Worm (Caenorhabditis elegans) whole organism, L4 larva: ENCODE results near the gene unc-79.

ENCODE experiments used
- D1046.2 ChIP-seq: fragments of 200-800 bp; sonication (Bioruptor generic); IDR thresholded peaks from 2 replicates; pipeline ENCODE4 v1.3.6; 2022; ENCODE audit warnings: missing genetic modification characterization, missing compliant biosample characterization
- F26F4.8 ChIP-seq: fragments of 200-800 bp; sonication (Bioruptor generic); conservative IDR thresholded peaks from 2 replicates; pipeline ENCODE4 v1.3.6; 2022; ENCODE audit warnings: missing genetic modification characterization, missing compliant biosample characterization
- R02D3.7 ChIP-seq: fragments of 150-350 bp; sonication (generic microtip); optimal IDR thresholded peaks from 3 replicates; lab custom pipeline; 2014; ENCODE audit warnings: missing biosample characterization, missing genetic modification characterization
- T20F7.1 ChIP-seq: fragments of 200-800 bp; sonication (Bioruptor generic); optimal IDR thresholded peaks from 2 replicates; lab custom pipeline; 2018; ENCODE audit warnings: mild to moderate bottlenecking, missing genetic modification characterization, missing compliant biosample characterization
- Y105C5A.15 ChIP-seq: fragments of 200-800 bp; sonication (Bioruptor generic); IDR thresholded peaks from 2 replicates; pipeline ENCODE4 v1.3.6; 2022; ENCODE audit warnings: missing genetic modification characterization, missing compliant biosample characterization
- Y5F2A.4 ChIP-seq: fragments of 200-800 bp; sonication (Bioruptor generic); optimal IDR thresholded peaks from 2 replicates; lab custom pipeline; 2018; ENCODE audit warnings: mild to moderate bottlenecking, missing genetic modification characterization, missing compliant biosample characterization
- ama-1 ChIP-seq: fragments of 150-350 bp; optimal IDR thresholded peaks from 2 replicates; lab custom pipeline; 2014; ENCODE audit warnings: inconsistent platforms, mixed read lengths
- attf-4 ChIP-seq: sonication (generic microtip); optimal IDR thresholded peaks from 3 replicates; lab custom pipeline; 2017; ENCODE audit warnings: missing biosample characterization, missing genetic modification characterization
- ceh-20 ChIP-seq: fragments of 200-800 bp; sonication (Bioruptor generic); IDR thresholded peaks from 2 replicates; pipeline ENCODE4 v1.3.6; 2022; ENCODE audit warnings: missing genetic modification reagents, missing genetic modification characterization, missing compliant biosample characterization
- ceh-44 ChIP-seq: fragments of 200-800 bp; sonication (Bioruptor generic); IDR thresholded peaks from 2 replicates; pipeline ENCODE4 v1.3.6; 2022; ENCODE audit warnings: missing genetic modification reagents, missing genetic modification characterization, missing compliant biosample characterization
- cey-2 ChIP-seq: sonication (generic microtip); optimal IDR thresholded peaks from 3 replicates; lab custom pipeline; 2017; ENCODE audit warnings: missing genetic modification characterization, mild to moderate bottlenecking, missing compliant biosample characterization, antibody characterized with exemption, borderline replicate concordance; ENCODE audit not compliant: insufficient read depth
- ctbp-1 ChIP-seq: fragments of 200-800 bp; sonication (Bioruptor generic); IDR thresholded peaks from 2 replicates; pipeline ENCODE4 v1.3.6; 2022; ENCODE audit warnings: missing genetic modification reagents, missing genetic modification characterization, missing compliant biosample characterization
- dmd-6 ChIP-seq: fragments of 200-800 bp; sonication (Bioruptor generic); IDR thresholded peaks from 2 replicates; pipeline ENCODE4 v1.3.6; 2022; ENCODE audit warnings: missing genetic modification reagents, missing genetic modification characterization, missing compliant biosample characterization
- dmd-9 ChIP-seq: fragments of 200-800 bp; sonication (Bioruptor generic); IDR thresholded peaks from 2 replicates; pipeline ENCODE4 v1.3.6; 2022; ENCODE audit warnings: missing genetic modification reagents, missing genetic modification characterization, missing compliant biosample characterization
- dpl-1 ChIP-seq: fragments of 150-350 bp; optimal IDR thresholded peaks from 2 replicates; lab custom pipeline; 2014; ENCODE audit warnings: missing biosample characterization, missing genetic modification reagents, missing genetic modification characterization
- duxl-1 ChIP-seq: sonication (generic microtip); optimal IDR thresholded peaks from 2 replicates; lab custom pipeline; 2016; ENCODE audit warnings: mild to moderate bottlenecking, missing genetic modification characterization, moderate library complexity, missing compliant biosample characterization; ENCODE audit not compliant: poor library complexity
- dve-1 ChIP-seq: sonication (generic microtip); optimal IDR thresholded peaks from 2 replicates; lab custom pipeline; 2017; ENCODE audit warnings: antibody characterized with exemption, mild to moderate bottlenecking, missing genetic modification characterization, missing compliant biosample characterization; ENCODE audit not compliant: insufficient read depth
- fkh-10 ChIP-seq: fragments of 150-350 bp; optimal IDR thresholded peaks from 2 replicates; lab custom pipeline; 2014; ENCODE audit warnings: missing biosample characterization, missing genetic modification reagents, missing genetic modification characterization
- fos-1 ChIP-seq: fragments of 150-350 bp; optimal IDR thresholded peaks from 2 replicates; lab custom pipeline; 2014; ENCODE audit warnings: missing biosample characterization, missing genetic modification characterization
- hif-1 ChIP-seq, 2 experiments: sonication (generic microtip); optimal IDR thresholded peaks; 2 replicates each; lab custom pipeline; 2016 to 2017; ENCODE audit warnings: missing compliant biosample characterization in 2 of 2, missing genetic modification characterization in 2 of 2, missing genetic modification reagents in 2 of 2, missing genotype in 2 of 2, mild to moderate bottlenecking in 1 of 2
- lim-7 ChIP-seq: fragments of 200-800 bp; sonication (Bioruptor generic); IDR thresholded peaks from 2 replicates; pipeline ENCODE4 v1.3.6; 2022; ENCODE audit warnings: missing genetic modification characterization, missing compliant biosample characterization
- lin-29 ChIP-seq: fragments of 200-800 bp; sonication (Bioruptor generic); IDR thresholded peaks from 2 replicates; pipeline ENCODE4 v1.3.6; 2022; ENCODE audit warnings: missing genetic modification reagents, missing genetic modification characterization, missing compliant biosample characterization
- lin-38 ChIP-seq: fragments of 200-800 bp; sonication (Bioruptor generic); IDR thresholded peaks from 2 replicates; pipeline ENCODE4 v1.3.6; 2022; ENCODE audit warnings: missing genetic modification reagents, missing genetic modification characterization, missing compliant biosample characterization
- lin-39 ChIP-seq: fragments of 150-350 bp; optimal IDR thresholded peaks from 2 replicates; lab custom pipeline; 2014; ENCODE audit warnings: missing biosample characterization, missing genetic modification reagents, missing genetic modification characterization
- lsy-2 ChIP-seq, 2 experiments: fragments of 150-350 bp in 1 of 2; sonication (generic microtip) in 1 of 2; optimal IDR thresholded peaks; 2 replicates each; lab custom pipeline; 2014 to 2017; ENCODE audit warnings: missing biosample characterization in 2 of 2, missing genetic modification characterization in 2 of 2
- mdl-1 ChIP-seq, 2 experiments: fragments of 150-350 bp in 1 of 2; sonication (generic microtip) in 1 of 2; optimal IDR thresholded peaks; 2 replicates each; lab custom pipeline; 2014 to 2017; ENCODE audit warnings: missing biosample characterization in 2 of 2, missing genetic modification characterization in 2 of 2
- mdt-29 ChIP-seq: fragments of 200-800 bp; sonication (Bioruptor generic); IDR thresholded peaks from 2 replicates; pipeline ENCODE4 v1.3.6; 2022; ENCODE audit warnings: missing genetic modification reagents, missing genetic modification characterization, missing compliant biosample characterization
- mxl-3 ChIP-seq: fragments of 200-800 bp; sonication (Bioruptor generic); optimal IDR thresholded peaks from 2 replicates; lab custom pipeline; 2018; ENCODE audit warnings: mild to moderate bottlenecking, missing genetic modification characterization, missing compliant biosample characterization
- nhr-111 ChIP-seq: fragments of 200-800 bp; sonication (Bioruptor generic); optimal IDR thresholded peaks from 2 replicates; lab custom pipeline; 2018; ENCODE audit warnings: mild to moderate bottlenecking, missing genetic modification characterization, missing compliant biosample characterization
- nhr-25 ChIP-seq: sonication (generic microtip); optimal IDR thresholded peaks from 2 replicates; lab custom pipeline; 2017; ENCODE audit warnings: missing genetic modification characterization, mild to moderate bottlenecking, missing compliant biosample characterization, antibody characterized with exemption, moderate library complexity, borderline replicate concordance; ENCODE audit not compliant: insufficient read depth
- nhr-41 ChIP-seq: fragments of 200-800 bp; sonication (Bioruptor generic); IDR thresholded peaks from 2 replicates; pipeline ENCODE4 v1.3.6; 2022; ENCODE audit warnings: missing genetic modification reagents, missing genetic modification characterization, missing compliant biosample characterization
- nhr-48 ChIP-seq: sonication (generic microtip); optimal IDR thresholded peaks from 2 replicates; lab custom pipeline; 2016; ENCODE audit warnings: mild to moderate bottlenecking, missing genetic modification characterization, missing compliant biosample characterization
- nhr-76 ChIP-seq: fragments of 150-350 bp; optimal IDR thresholded peaks from 2 replicates; lab custom pipeline; 2014; ENCODE audit warnings: missing biosample characterization, missing genetic modification characterization
- nhr-77 ChIP-seq: fragments of 150-350 bp; optimal IDR thresholded peaks from 2 replicates; lab custom pipeline; 2014; ENCODE audit warnings: missing biosample characterization, missing genetic modification characterization
- php-3 ChIP-seq: fragments of 200-800 bp; sonication (Bioruptor generic); IDR thresholded peaks from 2 replicates; pipeline ENCODE4 v1.3.6; 2022; ENCODE audit warnings: missing genetic modification reagents, missing genetic modification characterization, missing compliant biosample characterization
- rbr-2 ChIP-seq: sonication (generic microtip); optimal IDR thresholded peaks from 2 replicates; lab custom pipeline; 2016; ENCODE audit warnings: missing genotype, missing genetic modification characterization, missing compliant biosample characterization
- saeg-2 ChIP-seq: fragments of 200-800 bp; sonication (Bioruptor generic); IDR thresholded peaks from 2 replicates; pipeline ENCODE4 v1.3.6; 2022; ENCODE audit warnings: missing genetic modification reagents, missing genetic modification characterization, missing compliant biosample characterization
- snpc-1.2 ChIP-seq: fragments of 200-800 bp; sonication (Bioruptor generic); IDR thresholded peaks from 2 replicates; pipeline ENCODE4 v1.3.6; 2022; ENCODE audit warnings: missing genetic modification reagents, missing genetic modification characterization, missing compliant biosample characterization
- snpc-4 ChIP-seq: fragments of 150-350 bp; optimal IDR thresholded peaks from 2 replicates; lab custom pipeline; 2014; ENCODE audit warnings: missing biosample characterization, missing genetic modification characterization
- spr-1 ChIP-seq: sonication (generic microtip); optimal IDR thresholded peaks from 2 replicates; lab custom pipeline; 2016; ENCODE audit warnings: mild to moderate bottlenecking, missing genetic modification characterization, missing compliant biosample characterization
- spr-3 ChIP-seq: fragments of 200-800 bp; sonication (Bioruptor generic); optimal IDR thresholded peaks from 2 replicates; lab custom pipeline; 2018; ENCODE audit warnings: mild to moderate bottlenecking, missing genetic modification characterization, missing compliant biosample characterization
- tag-97 ChIP-seq: fragments of 200-800 bp; sonication (Bioruptor generic); IDR thresholded peaks from 2 replicates; pipeline ENCODE4 v1.3.6; 2022; ENCODE audit warnings: missing genetic modification characterization, missing compliant biosample characterization
- tra-1 ChIP-seq: fragments of 200-800 bp; sonication (Bioruptor generic); IDR thresholded peaks from 2 replicates; pipeline ENCODE4 v1.3.6; 2022; ENCODE audit warnings: missing genetic modification reagents, missing genetic modification characterization, missing compliant biosample characterization
- unc-39 ChIP-seq: sonication (generic microtip); optimal IDR thresholded peaks from 2 replicates; lab custom pipeline; 2017; ENCODE audit warnings: missing biosample characterization, missing genetic modification characterization
- unc-62 ChIP-seq, 3 experiments: fragments of 150-350 bp in 1 of 3; sonication (generic microtip); optimal IDR thresholded peaks in 2 of 3; peaks in 1 of 3; 1 replicate in 1 of 3; 2 replicates in 2 of 3; lab custom pipeline; 2014 to 2017; ENCODE audit warnings: missing biosample characterization in 3 of 3, missing genetic modification characterization in 3 of 3, missing genetic modification reagents in 3 of 3, missing genotype in 1 of 3
- zag-1 ChIP-seq: fragments of 150-350 bp; optimal IDR thresholded peaks from 2 replicates; lab custom pipeline; 2014; ENCODE audit warnings: missing biosample characterization, missing genetic modification characterization
- zfp-2 ChIP-seq: sonication (generic microtip); optimal IDR thresholded peaks from 2 replicates; lab custom pipeline; 2016; ENCODE audit warnings: mild to moderate bottlenecking, missing genetic modification characterization, missing compliant biosample characterization
- zfp-3 ChIP-seq: fragments of 200-800 bp; sonication (Bioruptor generic); conservative IDR thresholded peaks from 2 replicates; pipeline ENCODE4 v1.3.6; 2022; ENCODE audit warnings: missing genetic modification reagents, missing genetic modification characterization, missing compliant biosample characterization
- zip-11 ChIP-seq: fragments of 200-800 bp; sonication (Bioruptor generic); IDR thresholded peaks from 2 replicates; pipeline ENCODE4 v1.3.6; 2022; ENCODE audit warnings: missing genetic modification characterization, missing compliant biosample characterization

The unc-79 gene

DNA sequence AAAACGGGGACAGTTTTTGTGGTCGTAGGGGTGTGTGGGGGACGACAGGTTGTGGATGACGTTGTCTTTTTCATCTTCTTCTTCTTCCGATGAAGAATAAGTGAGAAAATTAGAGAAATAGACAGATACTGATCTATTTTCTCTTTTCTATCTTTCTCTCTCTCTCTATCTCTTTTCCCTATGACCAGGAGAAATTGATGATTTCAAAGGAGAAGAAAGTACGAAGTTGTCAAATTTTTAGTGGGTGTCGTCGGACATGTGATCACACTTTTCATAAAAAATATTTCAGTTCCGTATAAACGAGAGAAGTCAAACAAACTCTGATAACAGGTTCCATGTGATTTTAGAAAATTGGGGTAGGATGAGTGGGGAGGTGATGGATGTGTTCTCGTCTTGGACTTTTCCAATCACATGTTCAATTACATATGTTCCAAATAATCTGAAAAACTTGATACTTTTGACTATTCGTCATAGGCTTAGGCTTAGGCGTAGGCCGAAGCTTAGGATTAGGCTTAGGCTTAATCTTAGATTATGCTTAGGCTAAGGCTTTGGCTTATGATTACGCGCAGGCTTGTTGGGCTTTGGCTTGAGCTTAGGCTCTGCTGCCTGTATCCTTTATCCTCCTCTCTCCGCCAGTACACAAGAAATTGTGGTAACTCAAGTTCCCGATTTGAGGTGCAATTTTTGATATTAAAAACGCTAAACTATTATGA, 33.6 kb downstream of the unc-79 start:
- TF ChIP-seq lin-39 (no peak), nhr-41 (no peak), unc-62 (GFP tag; optimal IDR thresholded peaks at IDR 0.05 in 1 of 2; lab: Kevin White, UChicago) (peak in 1 of 2 experiments; percentile 79), unc-62 (tag; optimal IDR thresholded peaks at IDR 0.05; lab: Kevin White, UChicago) (no peak), spr-1 (tag; lab: Kevin White, UChicago) (peak; percentile 17), Y5F2A.4 (no peak), cey-2 (peak; percentile 70), Y105C5A.15 (no peak), zfp-3 (GFP tag; lab: Robert Waterston, UW) (no peak), nhr-25 (tag; lab: Kevin White, UChicago) (peak; percentile 85), tra-1 (GFP tag; lab: Robert Waterston, UW) (0 out of 2 replicates have a peak, but pooled peaks have one; percentile 32), mdl-1 (tag; optimal IDR thresholded peaks at IDR 0.05; lab: Kevin White, UChicago) (peak in 1 of 2 experiments; percentile 68), spr-3 (GFP tag; lab: Kevin White, UChicago) (no peak), fkh-10 (no peak), hif-1 (tag; optimal IDR thresholded peaks at IDR 0.05; lab: Kevin White, UChicago) (no peak), lsy-2 (tag; optimal IDR thresholded peaks at IDR 0.05; lab: Kevin White, UChicago) (peak in 1 of 2 experiments; percentile 57), zip-11 (GFP tag; lab: Robert Waterston, UW) (no peak), ctbp-1 (no peak), zfp-2 (tag; lab: Kevin White, UChicago) (no peak), nhr-77 (peak; percentile 27), attf-4 (no peak), rbr-2 (tag; lab: Kevin White, UChicago) (no peak), mdt-29 (GFP tag; lab: Robert Waterston, UW) (no peak), snpc-4 (tag; lab: Kevin White, UChicago) (no peak), duxl-1 (tag; lab: Kevin White, UChicago) (peak; percentile 4), ceh-20 (GFP tag; lab: Robert Waterston, UW) (peak; percentile 19; the same call in 1 of the 2 replicates), php-3 (GFP tag; lab: Robert Waterston, UW) (no peak), dpl-1 (peak; percentile 29), nhr-76 (tag; lab: Kevin White, UChicago) (no peak), ama-1 (lab: Kevin White, UChicago) (no peak), D1046.2 (no peak), unc-39 (tag; lab: Kevin White, UChicago) (no peak), dmd-6 (GFP tag; lab: Robert Waterston, UW) (peak; percentile 32), lim-7 (GFP tag; lab: Robert Waterston, UW) (no peak), tag-97 (GFP tag; lab: Robert Waterston, UW) (no peak), F26F4.8 (GFP tag; lab: Robert Waterston, UW) (no peak), lin-29 (GFP tag; lab: Robert Waterston, UW) (no peak), saeg-2 (no peak), T20F7.1 (GFP tag; lab: Kevin White, UChicago) (peak; percentile 39), nhr-111 (GFP tag; lab: Kevin White, UChicago) (no peak), fos-1 (tag; lab: Kevin White, UChicago) (no peak), zag-1 (tag; lab: Kevin White, UChicago) (no peak), snpc-1.2 (GFP tag; lab: Robert Waterston, UW) (no peak), dve-1 (tag; lab: Kevin White, UChicago) (peak; percentile 56), dmd-9 (GFP tag; lab: Robert Waterston, UW) (no peak), mxl-3 (GFP tag; lab: Kevin White, UChicago) (peak; percentile 49), nhr-48 (no peak), R02D3.7 (no peak), lin-38 (GFP tag; lab: Robert Waterston, UW) (no peak), ceh-44 (no peak)
